Fruit fly (Drosophila melanogaster) whole organism: ENCODE results near the gene CG8607.

Experiments used
- CG8478 ChIP-seq: fragments of >200 bp; optimal IDR thresholded peaks from 2 replicates; lab custom pipeline; 2018; ENCODE audit warnings: inconsistent platforms
- Dll ChIP-seq: fragments of >200 bp; optimal IDR thresholded peaks from 2 replicates; lab custom pipeline; 2017
- EcR ChIP-seq, 2 experiments: fragments of >200 bp; optimal IDR thresholded peaks; 2 replicates each; lab custom pipeline; 2017; ENCODE audit warnings: missing biosample characterization in 2 of 2, missing genetic modification characterization in 2 of 2, missing genetic modification reagents in 2 of 2
- pan ChIP-seq: fragments of >200 bp; optimal IDR thresholded peaks from 2 replicates; lab custom pipeline; 2017
- psq ChIP-seq: fragments of >200 bp; optimal IDR thresholded peaks from 2 replicates; lab custom pipeline; 2017
- usp ChIP-seq: fragments of >200 bp; optimal IDR thresholded peaks from 2 replicates; lab custom pipeline; 2017; ENCODE audit warnings: missing biosample characterization, missing genetic modification characterization, mixed read lengths

DNA sequence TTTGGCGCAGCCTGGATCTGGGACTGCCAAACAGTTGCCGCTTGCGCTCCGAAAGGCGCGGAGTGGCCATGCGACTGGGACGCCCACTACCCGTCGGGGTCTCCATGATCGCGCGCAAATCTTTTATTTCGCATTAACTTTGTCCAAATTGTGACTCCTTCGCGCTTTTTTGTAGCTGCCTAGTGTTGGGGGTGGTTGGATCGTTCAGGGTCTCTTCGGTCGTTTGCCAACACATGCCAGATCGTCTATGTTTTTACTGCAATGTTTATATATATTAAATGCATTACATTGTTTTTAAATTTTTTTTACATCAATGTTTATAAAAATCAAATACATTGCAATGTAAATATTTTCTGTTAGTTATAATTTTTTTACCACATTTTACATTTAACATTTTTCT lies 18.9 kb downstream of the CG8607 start:
- TF ChIP-seq Dll (lab: Kevin White, UChicago), result no peak
- TF ChIP-seq psq (lab: Kevin White, UChicago), result no peak
- TF ChIP-seq usp (GFP tag; lab: Kevin White, UChicago), result no peak
- TF ChIP-seq EcR (GFP tag; optimal IDR thresholded peaks at IDR 0.05; lab: Kevin White, UChicago), result no peak
- no peak for TF ChIP-seq CG8478 (lab: Kevin White, UChicago)
- TF ChIP-seq pan (lab: Kevin White, UChicago), result no peak
